Worm (Caenorhabditis elegans) whole organism, L4/young adult: Measurements from ENCODE around the gene warf-1.

Source experiments
- W03F9.2 ChIP-seq: fragments of 150-350 bp; optimal IDR thresholded peaks from 2 replicates; lab custom pipeline; 2014; ENCODE audit warnings: missing biosample characterization, missing genetic modification characterization
- dao-5 ChIP-seq: sonication (generic microtip); optimal IDR thresholded peaks from 2 replicates; lab custom pipeline; 2016; ENCODE audit warnings: missing genotype, missing genetic modification characterization, moderate library complexity, missing compliant biosample characterization
- him-1 ChIP-seq: sonication (generic microtip); optimal IDR thresholded peaks from 2 replicates; lab custom pipeline; 2016; ENCODE audit warnings: missing genotype, missing genetic modification reagents, missing genetic modification characterization, missing compliant biosample characterization

DNA sequence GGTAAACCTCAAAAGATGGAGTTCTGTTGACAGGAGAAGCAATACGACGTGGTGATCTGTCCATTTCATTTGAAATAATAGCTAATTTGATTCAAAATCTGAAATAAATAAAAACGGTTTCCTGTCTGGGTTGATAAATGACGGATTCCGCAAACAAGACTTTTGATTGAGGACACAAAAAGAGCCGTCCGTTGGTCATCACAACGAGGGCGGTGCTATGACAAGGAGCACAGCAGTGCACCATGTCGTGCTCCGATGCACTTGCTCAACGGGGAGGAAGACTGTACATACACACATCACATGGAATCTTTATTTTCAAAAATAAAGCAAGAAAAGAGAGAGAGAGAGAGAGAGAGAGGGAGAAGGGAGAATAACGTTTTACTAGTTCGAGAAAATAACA lies 7.2 kb downstream of the warf-1 start, which contains the start of gene nep-16:
- no peak for TF ChIP-seq him-1 (tag; lab: Kevin White, UChicago)
- no peak for TF ChIP-seq dao-5
- no peak for TF ChIP-seq W03F9.2
